Worm (Caenorhabditis elegans) whole organism, young adult: ENCODE measurements around the gene F40C5.1.

Experiments used
- lin-40 ChIP-seq: sonication (generic microtip); optimal IDR thresholded peaks from 2 replicates; lab custom pipeline; 2016; ENCODE audit warnings: missing genetic modification characterization, mild to moderate bottlenecking, missing compliant biosample characterization, missing genotype, missing genetic modification reagents
- pha-4 ChIP-seq: fragments of 150-350 bp; sonication (generic microtip); optimal IDR thresholded peaks from 2 replicates; lab custom pipeline; 2014; ENCODE audit warnings: missing biosample characterization, missing genetic modification reagents, missing genetic modification characterization

DNA sequence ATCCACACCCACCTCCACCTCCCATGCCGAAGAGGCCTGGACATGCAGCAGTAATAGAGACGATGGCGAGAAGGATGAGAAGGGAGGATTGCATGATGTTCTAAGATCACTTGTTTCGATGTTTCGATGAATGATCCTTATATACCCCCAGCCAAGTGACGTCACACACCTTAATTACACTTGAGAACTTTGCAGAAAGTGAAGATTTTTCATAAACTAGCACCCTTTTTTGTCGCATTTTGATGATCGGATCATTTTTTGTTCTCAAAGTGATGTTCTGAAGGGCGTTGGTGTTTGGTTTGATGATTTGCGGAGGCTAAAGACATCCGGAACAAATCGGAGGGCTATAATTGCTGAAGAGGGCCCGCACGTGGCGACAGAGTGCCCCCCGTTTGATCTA is 3.3 kb downstream of the F40C5.1 start, which contains the start of gene grl-27:
- no peak for TF ChIP-seq pha-4
- no peak for TF ChIP-seq lin-40
